Fruit fly (Drosophila melanogaster) whole organism, wandering third instar larva: Measurements from ENCODE around the gene CG32066.
A peak's percentile ranks its signal among the peaks of the same experiment; 100 is the strongest.

Experiments
- Abd-B ChIP-seq: fragments of >200 bp; optimal IDR thresholded peaks from 2 replicates; lab custom pipeline; 2017; ENCODE audit warnings: missing biosample characterization, missing genetic modification characterization
- CG32264 ChIP-seq: fragments of 200-800 bp; sonication (Bioruptor generic); optimal IDR thresholded peaks from 2 replicates; lab custom pipeline; 2016; ENCODE audit warnings: missing biosample characterization, missing genetic modification characterization
- CG9705 ChIP-seq: fragments of 200-800 bp; sonication (Bioruptor generic); optimal IDR thresholded peaks from 2 replicates; lab custom pipeline; 2018; ENCODE audit warnings: missing biosample characterization, mild to moderate bottlenecking, missing genetic modification characterization
- CrebA ChIP-seq: fragments of 200-800 bp; sonication (Bioruptor generic); optimal IDR thresholded peaks from 2 replicates; lab custom pipeline; 2016; ENCODE audit warnings: missing biosample characterization, mild to moderate bottlenecking, missing genetic modification characterization, borderline replicate concordance
- Dfd ChIP-seq: fragments of >200 bp; optimal IDR thresholded peaks from 2 replicates; lab custom pipeline; 2017; ENCODE audit warnings: missing biosample characterization, missing genetic modification characterization
- Dif ChIP-seq: fragments of 200-275, 200-300 bp; sonication (Bioruptor generic); optimal IDR thresholded peaks from 2 replicates; lab custom pipeline; 2018; ENCODE audit warnings: missing biosample characterization, missing genetic modification characterization; ENCODE audit not compliant: partially characterized antibody
- GATAd ChIP-seq: sonication (Bioruptor generic); optimal IDR thresholded peaks from 2 replicates; lab custom pipeline; 2016; ENCODE audit warnings: missing biosample characterization, missing genetic modification characterization
- HLH106 ChIP-seq: fragments of 200-800 bp; optimal IDR thresholded peaks from 3 replicates; lab custom pipeline; 2019; ENCODE audit warnings: missing biosample characterization, mild to moderate bottlenecking, missing genetic modification characterization, moderate library complexity
- Hnf4 ChIP-seq: fragments of 200-800 bp; sonication (Bioruptor generic); optimal IDR thresholded peaks from 2 replicates; lab custom pipeline; 2016; ENCODE audit warnings: missing biosample characterization, mild to moderate bottlenecking, missing genetic modification characterization
- Hr78 ChIP-seq: fragments of >200 bp; optimal IDR thresholded peaks from 2 replicates; lab custom pipeline; 2017; ENCODE audit warnings: missing biosample characterization, missing genetic modification characterization
- Hr83 ChIP-seq: fragments of 200-300 bp; sonication (Bioruptor generic); optimal IDR thresholded peaks from 2 replicates; lab custom pipeline; 2016; ENCODE audit warnings: missing biosample characterization, mild to moderate bottlenecking, missing genetic modification characterization, moderate library complexity; ENCODE audit not compliant: poor library complexity, severe bottlenecking
- Jra ChIP-seq: sonication (Bioruptor generic); optimal IDR thresholded peaks from 2 replicates; lab custom pipeline; 2016; ENCODE audit warnings: missing biosample characterization, missing genetic modification characterization
- Mio ChIP-seq: sonication (Bioruptor generic); optimal IDR thresholded peaks from 2 replicates; lab custom pipeline; 2016; ENCODE audit warnings: missing biosample characterization, missing genetic modification characterization
- Myc ChIP-seq: fragments of >200 bp; optimal IDR thresholded peaks from 2 replicates; lab custom pipeline; 2017
- N ChIP-seq: fragments of >200 bp; optimal IDR thresholded peaks from 2 replicates; lab custom pipeline; 2018; ENCODE audit warnings: missing biosample characterization, missing external identifiers, missing genetic modification characterization
- OdsH ChIP-seq: fragments of 200-800 bp; sonication (Bioruptor generic); optimal IDR thresholded peaks from 2 replicates; lab custom pipeline; 2016; ENCODE audit warnings: missing biosample characterization, mild to moderate bottlenecking, missing genetic modification characterization
- Rel ChIP-seq, 2 experiments: fragments of 200-800 bp; sonication (Bioruptor generic) in 1 of 2; optimal IDR thresholded peaks; 2 replicates in 1 of 2; 3 replicates in 1 of 2; lab custom pipeline; 2016 to 2019; ENCODE audit warnings: mild to moderate bottlenecking in 2 of 2, missing biosample characterization in 2 of 2, missing genetic modification characterization in 2 of 2, moderate library complexity in 1 of 2
- Sp1 ChIP-seq: fragments of 200-800 bp; sonication (Bioruptor generic); optimal IDR thresholded peaks from 3 replicates; lab custom pipeline; 2019; ENCODE audit warnings: missing biosample characterization, mild to moderate bottlenecking, missing genetic modification characterization, moderate library complexity
- Vsx2 ChIP-seq: fragments of 200-300, 225-300 bp; sonication (Bioruptor generic); optimal IDR thresholded peaks from 2 replicates; lab custom pipeline; 2018; ENCODE audit warnings: missing biosample characterization, missing genetic modification characterization; ENCODE audit not compliant: partially characterized antibody
- br ChIP-seq: fragments of 200-800 bp; sonication (Bioruptor generic); optimal IDR thresholded peaks from 2 replicates; lab custom pipeline; 2016; ENCODE audit warnings: missing biosample characterization, missing genetic modification characterization
- brk ChIP-seq: fragments of 200-800 bp; sonication (Bioruptor generic); optimal IDR thresholded peaks from 2 replicates; lab custom pipeline; 2016; ENCODE audit warnings: missing biosample characterization, mild to moderate bottlenecking, missing genetic modification characterization
- dl ChIP-seq, 2 experiments: fragments of 175-275, 200-275 bp in 1 of 2; fragments of 200-275 bp in 1 of 2; sonication (Bioruptor generic); optimal IDR thresholded peaks; lab custom pipeline; 2018; ENCODE audit warnings: mild to moderate bottlenecking in 2 of 2, missing biosample characterization in 2 of 2, missing genetic modification characterization in 2 of 2, moderate library complexity in 2 of 2; ENCODE audit not compliant: partially characterized antibody in 2 of 2, insufficient read depth in 1 of 2
- dmrt93B ChIP-seq: fragments of 200-800 bp; sonication (Bioruptor generic); optimal IDR thresholded peaks from 2 replicates; lab custom pipeline; 2018; ENCODE audit warnings: missing biosample characterization, mild to moderate bottlenecking, missing genetic modification characterization
- dsf ChIP-seq: sonication (Bioruptor generic); optimal IDR thresholded peaks from 2 replicates; lab custom pipeline; 2016; ENCODE audit warnings: missing biosample characterization, missing genetic modification characterization, borderline replicate concordance
- ey ChIP-seq: fragments of 200-800 bp; sonication (Bioruptor generic); optimal IDR thresholded peaks from 2 replicates; lab custom pipeline; 2016; ENCODE audit warnings: missing biosample characterization, missing genetic modification characterization
- foxo ChIP-seq, 2 experiments: fragments of 200-800 bp; sonication (Bioruptor generic); optimal IDR thresholded peaks; 2 replicates in 1 of 2; 3 replicates in 1 of 2; lab custom pipeline; 2016 to 2017; ENCODE audit warnings: missing biosample characterization in 2 of 2, missing genetic modification characterization in 2 of 2
- fru ChIP-seq: fragments of 200-800 bp; sonication (Bioruptor generic); optimal IDR thresholded peaks from 3 replicates; lab custom pipeline; 2016; ENCODE audit warnings: missing biosample characterization, mild to moderate bottlenecking, missing genetic modification characterization
- h ChIP-seq: fragments of 200-800 bp; sonication (Bioruptor generic); optimal IDR thresholded peaks from 3 replicates; lab custom pipeline; 2016; ENCODE audit warnings: missing biosample characterization, mild to moderate bottlenecking, missing genetic modification characterization
- jim ChIP-seq: fragments of 175-275, 200-325 bp; sonication (Bioruptor generic); optimal IDR thresholded peaks from 2 replicates; lab custom pipeline; 2016; ENCODE audit warnings: missing biosample characterization, mild to moderate bottlenecking, missing genetic modification characterization
- lola ChIP-seq: fragments of >200 bp; optimal IDR thresholded peaks from 2 replicates; lab custom pipeline; 2017; ENCODE audit warnings: missing biosample characterization, missing genetic modification characterization
- pan ChIP-seq: fragments of >200 bp; optimal IDR thresholded peaks from 2 replicates; lab custom pipeline; 2017
- psq ChIP-seq: fragments of 200-800 bp; sonication (Bioruptor generic); optimal IDR thresholded peaks from 3 replicates; lab custom pipeline; 2017; ENCODE audit warnings: missing biosample characterization, mild to moderate bottlenecking, missing genetic modification characterization, moderate library complexity
- rgr ChIP-seq: fragments of 200-800 bp; sonication (Bioruptor generic); optimal IDR thresholded peaks from 3 replicates; lab custom pipeline; 2016; ENCODE audit warnings: missing biosample characterization, mild to moderate bottlenecking, missing genetic modification characterization
- sage ChIP-seq: fragments of 200-800 bp; sonication (Bioruptor generic); optimal IDR thresholded peaks from 2 replicates; lab custom pipeline; 2016; ENCODE audit warnings: missing biosample characterization, mild to moderate bottlenecking, missing genetic modification characterization
- sv ChIP-seq: fragments of 200-800 bp; sonication (Bioruptor generic); optimal IDR thresholded peaks from 3 replicates; lab custom pipeline; 2016; ENCODE audit warnings: missing biosample characterization, missing genetic modification characterization
- tai ChIP-seq: sonication (Bioruptor generic); optimal IDR thresholded peaks from 2 replicates; lab custom pipeline; 2016; ENCODE audit warnings: missing biosample characterization, missing genetic modification characterization
- usp ChIP-seq: fragments of >200 bp; optimal IDR thresholded peaks from 2 replicates; lab custom pipeline; 2017; ENCODE audit warnings: missing biosample characterization, missing genetic modification characterization
- woc ChIP-seq: sonication (Bioruptor generic); optimal IDR thresholded peaks from 2 replicates; lab custom pipeline; 2016; ENCODE audit warnings: missing biosample characterization, mild to moderate bottlenecking, missing genetic modification characterization

Gene CG32066

dm6 chr3L:10696635-10697412 is 36.0 kb upstream of the CG32066 start, which contains the start of gene NijA:
Gene NijA (minus strand): TSS chr3L:10696877.
- peak; percentile 35 for TF ChIP-seq Dif
- peak; percentile 85 for TF ChIP-seq Sp1 (GFP tag; lab: Kevin White, UChicago)
- TF ChIP-seq foxo (GFP tag; optimal IDR thresholded peaks at IDR 0.05; lab: Kevin White, UChicago) = peak in 1 of 2 experiments; percentile 69
- no peak for TF ChIP-seq CG32264 (GFP tag; lab: Kevin White, UChicago)
- TF ChIP-seq dsf (GFP tag; lab: Kevin White, UChicago) = no peak
- TF ChIP-seq HLH106 (tag; lab: Kevin White, UChicago) = peak; percentile 80
- peak; percentile 70 for TF ChIP-seq psq (GFP tag; lab: Kevin White, UChicago)
- TF ChIP-seq jim (GFP tag; lab: Kevin White, UChicago) = peak; percentile 65
- peak; percentile 25 for TF ChIP-seq Hnf4 (GFP tag; lab: Kevin White, UChicago)
- peak; percentile 38 for TF ChIP-seq sage (GFP tag; lab: Kevin White, UChicago)
- TF ChIP-seq Vsx2 (GFP tag; lab: Kevin White, UChicago) = peak; percentile 42
- TF ChIP-seq fru = peak; percentile 52
- TF ChIP-seq OdsH (GFP tag; lab: Kevin White, UChicago) = peak; percentile 53
- no peak for TF ChIP-seq Dfd (GFP tag; lab: Kevin White, UChicago)
- peak; percentile 55 for TF ChIP-seq Hr83 (GFP tag; lab: Kevin White, UChicago)
- peak; percentile 23 for TF ChIP-seq rgr (GFP tag; lab: Kevin White, UChicago)
- no peak for TF ChIP-seq ey
- no peak for TF ChIP-seq Rel (GFP tag; optimal IDR thresholded peaks at IDR 0.05; lab: Kevin White, UChicago)
- peak; percentile 90 for TF ChIP-seq Rel (tag; optimal IDR thresholded peaks at IDR 0.05; lab: Kevin White, UChicago)
- TF ChIP-seq, all 38 proteins: peak for 14

dm6 chr3L:10693709-10694403 is 33.0 kb upstream of the CG32066 start, which contains the start of gene ND-13B:
Gene ND-13B (minus strand): TSS chr3L:10694108.
- TF ChIP-seq tai (GFP tag; lab: Kevin White, UChicago) (no peak), OdsH (GFP tag; lab: Kevin White, UChicago) (peak; percentile 17), sage (GFP tag; lab: Kevin White, UChicago) (peak; percentile 50), h (GFP tag; lab: Kevin White, UChicago) (peak; percentile 11), Jra (peak; percentile 34), CrebA (GFP tag; lab: Kevin White, UChicago) (no peak), HLH106 (tag; lab: Kevin White, UChicago) (no peak), Abd-B (GFP tag; lab: Kevin White, UChicago) (no peak), foxo (GFP tag; optimal IDR thresholded peaks at IDR 0.05; lab: Kevin White, UChicago) (peak in 1 of 2 experiments; percentile 49), Dif (no peak), GATAd (GFP tag; lab: Kevin White, UChicago) (no peak), Hr83 (GFP tag; lab: Kevin White, UChicago) (peak; percentile 61), lola (GFP tag; lab: Kevin White, UChicago) (no peak), N (no peak), dsf (GFP tag; lab: Kevin White, UChicago) (peak; percentile 2), Vsx2 (GFP tag; lab: Kevin White, UChicago) (no peak), br (GFP tag; lab: Kevin White, UChicago) (peak; percentile 48), Dfd (GFP tag; lab: Kevin White, UChicago) (no peak), Sp1 (GFP tag; lab: Kevin White, UChicago) (no peak), ey (no peak), woc (GFP tag; lab: Kevin White, UChicago) (no peak), Hr78 (GFP tag; lab: Kevin White, UChicago) (no peak), dl (GFP tag; optimal IDR thresholded peaks at IDR 0.05; lab: Kevin White, UChicago; ENCODE audit: insufficient read depth in 1 of 2, partially characterized antibody in 2 of 2) (no peak), Myc (lab: Kevin White, UChicago) (peak; percentile 42), Rel (GFP tag; optimal IDR thresholded peaks at IDR 0.05; lab: Kevin White, UChicago) (no peak), Rel (tag; optimal IDR thresholded peaks at IDR 0.05; lab: Kevin White, UChicago) (no peak), brk (peak; percentile 67), usp (no peak), dmrt93B (GFP tag; lab: Kevin White, UChicago) (no peak), Mio (GFP tag; lab: Kevin White, UChicago) (no peak), sv (GFP tag; lab: Kevin White, UChicago) (no peak), fru (no peak), rgr (GFP tag; lab: Kevin White, UChicago) (peak; percentile 52), CG9705 (peak; percentile 45), CG32264 (GFP tag; lab: Kevin White, UChicago) (no peak), jim (GFP tag; lab: Kevin White, UChicago) (no peak), Hnf4 (GFP tag; lab: Kevin White, UChicago) (peak; percentile 61), psq (GFP tag; lab: Kevin White, UChicago) (no peak), pan (no peak)
